Worm (Caenorhabditis elegans) whole organism, young adult: Measurements from ENCODE around the gene gstk-2.

Experiments used
- F10E7.11 ChIP-seq: sonication (generic microtip); optimal IDR thresholded peaks from 2 replicates; lab custom pipeline; 2017; ENCODE audit warnings: mild to moderate bottlenecking, missing genetic modification characterization, moderate library complexity, missing compliant biosample characterization
- F23B12.7 ChIP-seq: sonication (generic microtip); optimal IDR thresholded peaks from 2 replicates; lab custom pipeline; 2017; ENCODE audit warnings: missing genetic modification characterization, mild to moderate bottlenecking, missing compliant biosample characterization, antibody characterized with exemption, moderate library complexity; ENCODE audit not compliant: insufficient read depth
- F39B2.1 ChIP-seq: fragments of 200-800 bp; sonication (Bioruptor generic); IDR thresholded peaks from 2 replicates; pipeline ENCODE4 v1.3.6; 2022; ENCODE audit warnings: missing genetic modification reagents, missing genetic modification characterization, missing compliant biosample characterization
- F49E8.2 ChIP-seq: sonication (generic microtip); optimal IDR thresholded peaks from 3 replicates; lab custom pipeline; 2017; ENCODE audit warnings: missing genetic modification characterization, mild to moderate bottlenecking, missing compliant biosample characterization, antibody characterized with exemption, moderate library complexity; ENCODE audit not compliant: insufficient read depth
- T07F8.4 ChIP-seq: sonication (generic microtip); optimal IDR thresholded peaks from 2 replicates; lab custom pipeline; 2016; ENCODE audit warnings: mild to moderate bottlenecking, missing genetic modification characterization, moderate library complexity, missing compliant biosample characterization
- T26A5.8 ChIP-seq: sonication (generic microtip); optimal IDR thresholded peaks from 2 replicates; lab custom pipeline; 2016; ENCODE audit warnings: missing genetic modification characterization, missing compliant biosample characterization
- Y53F4B.3 ChIP-seq: fragments of 200-800 bp; sonication (Bioruptor generic); IDR thresholded peaks from 2 replicates; pipeline ENCODE4 v1.3.6; 2022; ENCODE audit warnings: missing genetic modification reagents, missing genetic modification characterization, missing compliant biosample characterization
- Y53G8AR.9 ChIP-seq: fragments of 200-800 bp; sonication (Bioruptor generic); conservative IDR thresholded peaks from 2 replicates; pipeline ENCODE4 v1.3.6; 2022; ENCODE audit warnings: missing genetic modification reagents, missing genetic modification characterization, missing compliant biosample characterization
- Y56A3A.18 ChIP-seq: fragments of 200-800 bp; sonication (Bioruptor generic); IDR thresholded peaks from 2 replicates; pipeline ENCODE4 v1.3.6; 2022; ENCODE audit warnings: missing genetic modification reagents, missing genetic modification characterization, missing compliant biosample characterization
- Y79H2A.3 ChIP-seq: fragments of 200-800 bp; sonication (Bioruptor generic); conservative IDR thresholded peaks from 2 replicates; pipeline ENCODE4 v1.3.6; 2022; ENCODE audit warnings: missing genetic modification reagents, missing genetic modification characterization, missing compliant biosample characterization
- ZK185.1 ChIP-seq: sonication (generic microtip); optimal IDR thresholded peaks from 2 replicates; lab custom pipeline; 2016; ENCODE audit warnings: mild to moderate bottlenecking, missing genetic modification characterization, missing compliant biosample characterization; ENCODE audit not compliant: poor library complexity, severe bottlenecking
- akir-1 ChIP-seq: fragments of 200-800 bp; sonication (Bioruptor generic); optimal IDR thresholded peaks from 2 replicates; lab custom pipeline; 2018; ENCODE audit warnings: mild to moderate bottlenecking, missing genetic modification characterization, moderate library complexity, missing compliant biosample characterization
- attf-5 ChIP-seq: fragments of 200-800 bp; sonication (Bioruptor generic); optimal IDR thresholded peaks from 2 replicates; lab custom pipeline; 2018; ENCODE audit warnings: mild to moderate bottlenecking, missing genetic modification characterization, missing compliant biosample characterization
- bed-2 ChIP-seq: fragments of 200-800 bp; sonication (Bioruptor generic); IDR thresholded peaks from 2 replicates; pipeline ENCODE4 v1.3.6; 2022; ENCODE audit warnings: missing genetic modification reagents, missing genetic modification characterization, missing compliant biosample characterization
- cebp-1 ChIP-seq, 2 experiments: fragments of 200-800 bp in 1 of 2; sonication (Bioruptor generic) in 1 of 2; sonication (generic microtip) in 1 of 2; IDR thresholded peaks in 1 of 2; optimal IDR thresholded peaks in 1 of 2; 2 replicates each; pipeline versions ENCODE4 v1.3.6 to Lab custom; 2017 to 2022; ENCODE audit warnings: missing compliant biosample characterization in 2 of 2, missing genetic modification characterization in 2 of 2, mild to moderate bottlenecking in 1 of 2, missing genetic modification reagents in 1 of 2, moderate library complexity in 1 of 2
- ceh-100 ChIP-seq: fragments of 200-800 bp; sonication (Bioruptor generic); IDR thresholded peaks from 2 replicates; pipeline ENCODE4 v1.3.6; 2022; ENCODE audit warnings: missing genetic modification reagents, missing genetic modification characterization, missing compliant biosample characterization
- ceh-27 ChIP-seq: fragments of 200-800 bp; sonication (Bioruptor generic); optimal IDR thresholded peaks from 2 replicates; lab custom pipeline; 2018; ENCODE audit warnings: mild to moderate bottlenecking, missing genetic modification characterization, moderate library complexity, missing compliant biosample characterization
- ceh-40 ChIP-seq: fragments of 200-800 bp; sonication (Bioruptor generic); IDR thresholded peaks from 2 replicates; pipeline ENCODE4 v1.3.6; 2022; ENCODE audit warnings: missing genetic modification characterization, missing compliant biosample characterization
- efl-1 ChIP-seq: fragments of 150-350 bp; optimal IDR thresholded peaks from 2 replicates; lab custom pipeline; 2014; ENCODE audit warnings: missing biosample characterization, missing genetic modification reagents, missing genetic modification characterization
- egl-18 ChIP-seq: fragments of 200-800 bp; sonication (Bioruptor generic); IDR thresholded peaks from 2 replicates; pipeline ENCODE4 v1.3.6; 2022; ENCODE audit warnings: missing genetic modification reagents, missing genetic modification characterization, missing compliant biosample characterization
- egrh-3 ChIP-seq: fragments of 200-800 bp; sonication (Bioruptor generic); IDR thresholded peaks from 2 replicates; pipeline ENCODE4 v1.3.6; 2022; ENCODE audit warnings: missing genetic modification reagents, missing genetic modification characterization, missing compliant biosample characterization
- lin-54 ChIP-seq: fragments of 200-800 bp; sonication (Bioruptor generic); optimal IDR thresholded peaks from 2 replicates; lab custom pipeline; 2018; ENCODE audit warnings: mild to moderate bottlenecking, missing genetic modification characterization, missing compliant biosample characterization
- lsl-1 ChIP-seq: fragments of 200-800 bp; sonication (Bioruptor generic); optimal IDR thresholded peaks from 2 replicates; lab custom pipeline; 2018; ENCODE audit warnings: mild to moderate bottlenecking, missing genetic modification characterization, moderate library complexity, missing compliant biosample characterization
- nhr-80 ChIP-seq: sonication (generic microtip); optimal IDR thresholded peaks from 2 replicates; lab custom pipeline; 2016; ENCODE audit warnings: missing genetic modification characterization, missing compliant biosample characterization
- pha-4 ChIP-seq: fragments of 150-350 bp; sonication (generic microtip); optimal IDR thresholded peaks from 2 replicates; lab custom pipeline; 2014; ENCODE audit warnings: missing biosample characterization, missing genetic modification reagents, missing genetic modification characterization
- rcor-1 ChIP-seq: fragments of 200-800 bp; sonication (Bioruptor generic); IDR thresholded peaks from 2 replicates; pipeline ENCODE4 v1.3.6; 2022; ENCODE audit warnings: missing genetic modification reagents, missing genetic modification characterization, missing compliant biosample characterization
- snpc-1.3 ChIP-seq: sonication (generic microtip); optimal IDR thresholded peaks from 2 replicates; lab custom pipeline; 2017; ENCODE audit warnings: missing genetic modification characterization, mild to moderate bottlenecking, missing compliant biosample characterization, antibody characterized with exemption, moderate library complexity, missing genotype, missing genetic modification reagents; ENCODE audit not compliant: insufficient read depth
- snpc-3.4 ChIP-seq: sonication (generic microtip); optimal IDR thresholded peaks from 2 replicates; lab custom pipeline; 2017; ENCODE audit warnings: missing genetic modification characterization, mild to moderate bottlenecking, missing compliant biosample characterization, antibody characterized with exemption, moderate library complexity, missing genotype, missing genetic modification reagents
- snpc-4 ChIP-seq, 5 experiments: fragments of 150-350 bp in 1 of 5; sonication (generic microtip) in 4 of 5; optimal IDR thresholded peaks; 2 replicates each; lab custom pipeline; 2014 to 2018; ENCODE audit warnings: missing genetic modification characterization in 5 of 5, missing biosample characterization in 3 of 5, antibody characterized with exemption in 2 of 5, mild to moderate bottlenecking in 2 of 5, missing compliant biosample characterization in 2 of 5, missing genotype in 2 of 5, moderate library complexity in 2 of 5, missing genetic modification reagents in 1 of 5
- tbp1 ChIP-seq: fragments of 200-800 bp; sonication (Bioruptor generic); optimal IDR thresholded peaks from 2 replicates; lab custom pipeline; 2018; ENCODE audit warnings: mild to moderate bottlenecking, missing genetic modification characterization, missing compliant biosample characterization
- tbx-9 ChIP-seq: sonication (generic microtip); optimal IDR thresholded peaks from 2 replicates; lab custom pipeline; 2016; ENCODE audit warnings: borderline replicate concordance, missing genetic modification characterization, inconsistent platforms, missing compliant biosample characterization
- unc-130 ChIP-seq: sonication (generic microtip); optimal IDR thresholded peaks from 2 replicates; lab custom pipeline; 2016; ENCODE audit warnings: missing genetic modification reagents, missing genetic modification characterization, missing compliant biosample characterization
- unc-62 ChIP-seq: fragments of 150-350 bp; optimal IDR thresholded peaks from 2 replicates; lab custom pipeline; 2014; ENCODE audit warnings: missing biosample characterization, missing genetic modification reagents, missing genetic modification characterization
- ztf-18 ChIP-seq: sonication (generic microtip); optimal IDR thresholded peaks from 2 replicates; lab custom pipeline; 2016; ENCODE audit warnings: missing genotype, mild to moderate bottlenecking, missing genetic modification characterization, missing compliant biosample characterization
- ztf-22 ChIP-seq: fragments of 200-800 bp; sonication (Bioruptor generic); optimal IDR thresholded peaks from 2 replicates; lab custom pipeline; 2018; ENCODE audit warnings: mild to moderate bottlenecking, missing genetic modification characterization, moderate library complexity, missing compliant biosample characterization
- ztf-28 ChIP-seq: fragments of 200-800 bp; sonication (Bioruptor generic); IDR thresholded peaks from 2 replicates; pipeline ENCODE4 v1.3.6; 2022; ENCODE audit warnings: missing genetic modification reagents, missing genetic modification characterization, missing compliant biosample characterization
- ztf-3 ChIP-seq: fragments of 200-800 bp; sonication (Bioruptor generic); optimal IDR thresholded peaks from 2 replicates; lab custom pipeline; 2018; ENCODE audit warnings: mild to moderate bottlenecking, missing genetic modification characterization, missing compliant biosample characterization

gstk-2 gene

ce11 chrIV:7230198-7230597 is 11.9 kb downstream of the gstk-2 start, which contains the start of gene cap-1 (continued):
- TF ChIP-seq egrh-3 (GFP tag; lab: Robert Waterston, UW) (no peak), attf-5 (GFP tag; lab: Kevin White, UChicago) (peak; percentile 83), ztf-28 (GFP tag; lab: Robert Waterston, UW) (no peak), T26A5.8 (tag; lab: Kevin White, UChicago) (no peak), ceh-100 (GFP tag; lab: Robert Waterston, UW) (peak; percentile 93), unc-62 (GFP tag; lab: Kevin White, UChicago) (no peak), tbx-9 (tag; lab: Kevin White, UChicago) (no peak), bed-2 (no peak), F49E8.2 (tag; lab: Kevin White, UChicago) (no peak), Y53F4B.3 (no peak), snpc-3.4 (tag; lab: Kevin White, UChicago) (peak; percentile 52), Y79H2A.3 (GFP tag; lab: Robert Waterston, UW) (no peak), tbp1 (GFP tag; lab: Kevin White, UChicago) (peak; percentile 29), ceh-40 (GFP tag; lab: Robert Waterston, UW) (no peak), ztf-18 (peak; percentile 32), lin-54 (peak; percentile 36), lsl-1 (GFP tag; lab: Kevin White, UChicago) (peak; percentile 37), nhr-80 (tag; lab: Kevin White, UChicago) (peak; percentile 56), akir-1 (GFP tag; lab: Kevin White, UChicago) (no peak), ceh-27 (GFP tag; lab: Kevin White, UChicago) (peak; percentile 41), Y56A3A.18 (GFP tag; lab: Robert Waterston, UW) (no peak), F23B12.7 (tag; lab: Kevin White, UChicago) (peak; percentile 92), cebp-1 (GFP tag; IDR thresholded peaks at IDR 0.05; lab: Robert Waterston, UW) (no peak), cebp-1 (tag; optimal IDR thresholded peaks at IDR 0.05; lab: Kevin White, UChicago) (peak; percentile 22), F39B2.1 (GFP tag; lab: Robert Waterston, UW) (no peak), snpc-1.3 (tag; lab: Kevin White, UChicago) (peak; percentile 41), T07F8.4 (tag; lab: Kevin White, UChicago) (no peak), snpc-4 (GFP tag; optimal IDR thresholded peaks at IDR 0.05; lab: Kevin White, UChicago) (peak; percentile 43), snpc-4 (tag; optimal IDR thresholded peaks at IDR 0.05; lab: Kevin White, UChicago) (peak; percentile 22 to 72 (median 58)), ZK185.1 (tag; lab: Kevin White, UChicago) (peak; percentile 14), unc-130 (GFP tag; lab: Kevin White, UChicago) (peak; percentile 19), efl-1 (GFP tag; lab: Kevin White, UChicago) (peak; percentile 11)

ce11 chrIV:7228208-7228607 is 13.9 kb downstream of the gstk-2 start, which contains the start of gene D2024.5:
D2024.5 (minus strand) TSS chrIV:7228308.
- TF ChIP-seq egl-18 (GFP tag; lab: Robert Waterston, UW) (no peak), Y53G8AR.9 (GFP tag; lab: Robert Waterston, UW) (no peak), ztf-22 (GFP tag; lab: Kevin White, UChicago) (no peak), F10E7.11 (tag; lab: Kevin White, UChicago) (no peak), ztf-3 (GFP tag; lab: Kevin White, UChicago) (no peak), rcor-1 (GFP tag; lab: Robert Waterston, UW) (no peak), bed-2 (no peak), pha-4 (no peak), snpc-3.4 (tag; lab: Kevin White, UChicago) (no peak)
